Worm (Caenorhabditis elegans) whole organism, young adult: Measurements from ENCODE around the gene fbxa-69.

Experiments used
- B0019.2 ChIP-seq: fragments of 200-800 bp; sonication (Bioruptor generic); conservative IDR thresholded peaks from 2 replicates; pipeline ENCODE4 v1.3.6; 2022; ENCODE audit warnings: missing genetic modification reagents, missing genetic modification characterization, missing compliant biosample characterization
- B0035.1 ChIP-seq: sonication (generic microtip); optimal IDR thresholded peaks from 2 replicates; lab custom pipeline; 2016; ENCODE audit warnings: missing genetic modification characterization, mild to moderate bottlenecking, missing compliant biosample characterization, missing genotype, missing genetic modification reagents
- B0261.1 ChIP-seq: sonication (generic microtip); optimal IDR thresholded peaks from 2 replicates; lab custom pipeline; 2016; ENCODE audit warnings: mild to moderate bottlenecking, missing genetic modification characterization, moderate library complexity, missing compliant biosample characterization
- C06A6.2 ChIP-seq: fragments of 200-800 bp; sonication (Bioruptor generic); conservative IDR thresholded peaks from 2 replicates; pipeline ENCODE4 v1.3.6; 2022; ENCODE audit warnings: missing genetic modification characterization, missing compliant biosample characterization
- F10E7.11 ChIP-seq: sonication (generic microtip); optimal IDR thresholded peaks from 2 replicates; lab custom pipeline; 2017; ENCODE audit warnings: mild to moderate bottlenecking, missing genetic modification characterization, moderate library complexity, missing compliant biosample characterization
- F23B12.7 ChIP-seq: sonication (generic microtip); optimal IDR thresholded peaks from 2 replicates; lab custom pipeline; 2017; ENCODE audit warnings: missing genetic modification characterization, mild to moderate bottlenecking, missing compliant biosample characterization, antibody characterized with exemption, moderate library complexity; ENCODE audit not compliant: insufficient read depth
- F39B2.1 ChIP-seq: fragments of 200-800 bp; sonication (Bioruptor generic); IDR thresholded peaks from 2 replicates; pipeline ENCODE4 v1.3.6; 2022; ENCODE audit warnings: missing genetic modification reagents, missing genetic modification characterization, missing compliant biosample characterization
- F49E8.2 ChIP-seq: sonication (generic microtip); optimal IDR thresholded peaks from 3 replicates; lab custom pipeline; 2017; ENCODE audit warnings: missing genetic modification characterization, mild to moderate bottlenecking, missing compliant biosample characterization, antibody characterized with exemption, moderate library complexity; ENCODE audit not compliant: insufficient read depth
- F57A8.1 ChIP-seq: fragments of 200-800 bp; sonication (Bioruptor generic); optimal IDR thresholded peaks from 2 replicates; lab custom pipeline; 2018; ENCODE audit warnings: mild to moderate bottlenecking, missing genetic modification characterization, moderate library complexity, missing compliant biosample characterization
- K11D2.4 ChIP-seq: fragments of 200-800 bp; sonication (Bioruptor generic); IDR thresholded peaks from 2 replicates; pipeline ENCODE4 v1.3.6; 2022; ENCODE audit warnings: missing genetic modification reagents, missing genetic modification characterization, missing compliant biosample characterization
- K12H6.12 ChIP-seq: fragments of 200-800 bp; sonication (Bioruptor generic); optimal IDR thresholded peaks from 2 replicates; lab custom pipeline; 2018; ENCODE audit warnings: mild to moderate bottlenecking, missing genetic modification characterization, missing compliant biosample characterization
- aptf-2 ChIP-seq: fragments of 200-800 bp; sonication (Bioruptor generic); conservative IDR thresholded peaks from 2 replicates; pipeline ENCODE4 v1.3.6; 2022; ENCODE audit warnings: missing genetic modification reagents, missing genetic modification characterization, missing compliant biosample characterization
- atf-7 ChIP-seq: sonication (generic microtip); optimal IDR thresholded peaks from 2 replicates; lab custom pipeline; 2017; ENCODE audit warnings: mild to moderate bottlenecking, missing genetic modification characterization, missing compliant biosample characterization
- ceh-40 ChIP-seq: fragments of 200-800 bp; sonication (Bioruptor generic); IDR thresholded peaks from 2 replicates; pipeline ENCODE4 v1.3.6; 2022; ENCODE audit warnings: missing genetic modification characterization, missing compliant biosample characterization
- dox-1 ChIP-seq: fragments of 200-800 bp; sonication (Bioruptor generic); IDR thresholded peaks from 2 replicates; pipeline ENCODE4 v1.3.6; 2022; ENCODE audit warnings: missing genetic modification reagents, missing genetic modification characterization, missing compliant biosample characterization
- efl-1 ChIP-seq: fragments of 150-350 bp; optimal IDR thresholded peaks from 2 replicates; lab custom pipeline; 2014; ENCODE audit warnings: missing biosample characterization, missing genetic modification reagents, missing genetic modification characterization
- egl-44 ChIP-seq: fragments of 200-800 bp; sonication (Bioruptor generic); IDR thresholded peaks from 2 replicates; pipeline ENCODE4 v1.3.6; 2022; ENCODE audit warnings: missing genetic modification reagents, missing genetic modification characterization, missing compliant biosample characterization
- ets-4 ChIP-seq: fragments of 200-800 bp; sonication (Bioruptor generic); optimal IDR thresholded peaks from 2 replicates; lab custom pipeline; 2018; ENCODE audit warnings: mild to moderate bottlenecking, missing genetic modification characterization, missing compliant biosample characterization
- fkh-3 ChIP-seq: sonication (generic microtip); optimal IDR thresholded peaks from 2 replicates; lab custom pipeline; 2016; ENCODE audit warnings: mild to moderate bottlenecking, missing genetic modification characterization, missing compliant biosample characterization
- gei-17 ChIP-seq: fragments of 200-800 bp; sonication (Bioruptor generic); optimal IDR thresholded peaks from 2 replicates; lab custom pipeline; 2018; ENCODE audit warnings: mild to moderate bottlenecking, missing genetic modification characterization, missing compliant biosample characterization
- hlh-12 ChIP-seq: sonication (generic microtip); optimal IDR thresholded peaks from 2 replicates; lab custom pipeline; 2016; ENCODE audit warnings: missing genetic modification characterization, missing compliant biosample characterization
- hlh-26 ChIP-seq: fragments of 200-800 bp; sonication (Bioruptor generic); conservative IDR thresholded peaks from 2 replicates; pipeline ENCODE4 v1.3.6; 2022; ENCODE audit warnings: missing genetic modification reagents, missing genetic modification characterization, missing compliant biosample characterization
- madf-10 ChIP-seq: sonication (generic microtip); optimal IDR thresholded peaks from 2 replicates; lab custom pipeline; 2016; ENCODE audit warnings: mild to moderate bottlenecking, missing genetic modification characterization, missing compliant biosample characterization
- mes-4 ChIP-seq: sonication (generic microtip); optimal IDR thresholded peaks from 2 replicates; lab custom pipeline; 2016; ENCODE audit warnings: missing genotype, missing genetic modification characterization, missing compliant biosample characterization
- mxl-1 ChIP-seq: sonication (generic microtip); optimal IDR thresholded peaks from 2 replicates; lab custom pipeline; 2016; ENCODE audit warnings: missing genetic modification characterization, missing compliant biosample characterization
- nfya-1 ChIP-seq: sonication (generic microtip); optimal IDR thresholded peaks from 2 replicates; lab custom pipeline; 2017; ENCODE audit warnings: antibody characterized with exemption, missing compliant biosample characterization, missing genetic modification characterization, borderline replicate concordance; ENCODE audit not compliant: insufficient read depth
- nfyb-1 ChIP-seq: fragments of 200-800 bp; sonication (Bioruptor generic); IDR thresholded peaks from 2 replicates; pipeline ENCODE4 v1.3.6; 2022; ENCODE audit warnings: missing genetic modification reagents, missing genetic modification characterization, missing compliant biosample characterization
- nhr-179 ChIP-seq: sonication (generic microtip); optimal IDR thresholded peaks from 2 replicates; lab custom pipeline; 2016; ENCODE audit warnings: mild to moderate bottlenecking, missing genetic modification characterization, missing compliant biosample characterization
- rec-8 ChIP-seq, 2 experiments: sonication (generic microtip); optimal IDR thresholded peaks; 2 replicates each; lab custom pipeline; 2016; ENCODE audit warnings: mild to moderate bottlenecking in 2 of 2, missing genetic modification characterization in 2 of 2, missing genetic modification reagents in 2 of 2, missing genotype in 2 of 2, missing biosample characterization in 1 of 2, missing compliant biosample characterization in 1 of 2, moderate library complexity in 1 of 2
- sdz-38 ChIP-seq: sonication (generic microtip); optimal IDR thresholded peaks from 2 replicates; lab custom pipeline; 2016; ENCODE audit warnings: missing genotype, missing genetic modification characterization, missing compliant biosample characterization
- unc-130 ChIP-seq: sonication (generic microtip); optimal IDR thresholded peaks from 2 replicates; lab custom pipeline; 2016; ENCODE audit warnings: missing genetic modification reagents, missing genetic modification characterization, missing compliant biosample characterization
- ztf-22 ChIP-seq: fragments of 200-800 bp; sonication (Bioruptor generic); optimal IDR thresholded peaks from 2 replicates; lab custom pipeline; 2018; ENCODE audit warnings: mild to moderate bottlenecking, missing genetic modification characterization, moderate library complexity, missing compliant biosample characterization
- ztf-25 ChIP-seq: fragments of 200-800 bp; sonication (Bioruptor generic); IDR thresholded peaks from 2 replicates; pipeline ENCODE4 v1.3.6; 2022; ENCODE audit warnings: missing genetic modification reagents, missing genetic modification characterization, missing compliant biosample characterization
- ztf-26 ChIP-seq: sonication (generic microtip); optimal IDR thresholded peaks from 2 replicates; lab custom pipeline; 2017; ENCODE audit warnings: missing genetic modification characterization, missing compliant biosample characterization
- ztf-6 ChIP-seq: fragments of 200-800 bp; sonication (Bioruptor generic); IDR thresholded peaks from 2 replicates; pipeline ENCODE4 v1.3.6; 2022; ENCODE audit warnings: missing genetic modification reagents, missing genetic modification characterization, missing compliant biosample characterization

Gene fbxa-69

DNA sequence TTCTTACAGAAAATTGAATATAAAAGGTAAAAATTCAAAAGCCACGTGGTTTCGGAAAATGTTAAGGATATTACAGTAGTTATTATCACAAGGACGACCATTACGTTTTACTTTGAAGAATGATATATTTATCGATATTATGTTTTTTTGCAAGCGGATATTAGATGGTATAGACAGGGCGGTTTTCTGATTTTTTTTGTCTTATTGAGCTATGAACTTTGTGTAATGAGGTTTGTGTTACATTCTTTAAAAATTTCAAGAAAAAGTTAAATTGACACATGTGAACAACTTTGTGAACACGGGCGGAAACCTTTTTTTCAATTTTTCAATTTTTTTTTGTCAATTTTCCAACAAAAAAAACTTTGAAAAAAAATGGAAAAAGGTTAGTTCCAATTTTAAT, 9.1 kb upstream of the fbxa-69 start, which contains the start of gene srbc-50:
TSS of gene srbc-50 (minus strand) at position 101 of the 400 bp plus-strand sequence.
- no peak for TF ChIP-seq unc-130 (GFP tag; lab: Kevin White, UChicago)
- no peak for TF ChIP-seq gei-17 (GFP tag; lab: Kevin White, UChicago)
- TF ChIP-seq efl-1: no peak
- no peak for TF ChIP-seq C06A6.2 (GFP tag; lab: Robert Waterston, UW)
- no peak for TF ChIP-seq F10E7.11
- no peak for TF ChIP-seq aptf-2 (GFP tag; lab: Robert Waterston, UW)
- TF ChIP-seq rec-8 (tag; optimal IDR thresholded peaks at IDR 0.05; lab: Kevin White, UChicago): no peak
- no peak for TF ChIP-seq hlh-26 (GFP tag; lab: Robert Waterston, UW)
- TF ChIP-seq nfya-1 (tag; lab: Kevin White, UChicago): no peak
- TF ChIP-seq madf-10 (tag; lab: Kevin White, UChicago): no peak
- no peak for TF ChIP-seq F39B2.1 (GFP tag; lab: Robert Waterston, UW)
- no peak for TF ChIP-seq ztf-6
- TF ChIP-seq ztf-25: no peak
- TF ChIP-seq F49E8.2 (tag; lab: Kevin White, UChicago): no peak
- no peak for TF ChIP-seq ztf-26
- TF ChIP-seq, all 124 proteins: peak for 0

DNA sequence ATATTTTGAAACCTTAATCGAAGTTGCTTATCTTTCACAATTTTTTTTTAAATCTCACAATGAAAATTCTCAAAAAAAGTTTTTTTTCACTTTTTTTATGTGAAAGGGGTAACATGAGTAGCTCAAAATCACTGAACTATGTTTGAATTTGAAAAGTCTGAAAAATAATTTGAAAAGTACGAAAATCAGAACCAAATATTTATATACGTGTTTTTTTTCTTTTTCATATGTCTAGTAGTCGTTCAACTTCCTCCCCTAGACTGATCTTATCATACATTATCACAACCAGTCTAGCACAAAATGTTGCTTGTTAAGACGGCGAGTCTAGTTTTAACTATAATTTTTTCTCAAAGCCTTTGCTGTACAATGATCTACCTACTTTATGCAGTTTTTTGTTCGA, 5.6 kb upstream of the fbxa-69 start, which contains the start of gene srbc-49:
TSS of gene srbc-49 (plus strand) at position 301 of the 400 bp plus-strand sequence.
- TF ChIP-seq ztf-22 (GFP tag; lab: Kevin White, UChicago) (no peak), K12H6.12 (tag; lab: Kevin White, UChicago) (no peak), nfyb-1 (GFP tag; lab: Robert Waterston, UW) (no peak), egl-44 (GFP tag; lab: Robert Waterston, UW) (no peak), ceh-40 (GFP tag; lab: Robert Waterston, UW) (no peak), sdz-38 (tag; lab: Kevin White, UChicago) (no peak), F23B12.7 (no peak), B0261.1 (tag; lab: Kevin White, UChicago) (no peak), F49E8.2 (tag; lab: Kevin White, UChicago) (no peak), unc-130 (GFP tag; lab: Kevin White, UChicago) (no peak), B0019.2 (GFP tag; lab: Robert Waterston, UW) (no peak), hlh-26 (GFP tag; lab: Robert Waterston, UW) (no peak), atf-7 (tag; lab: Kevin White, UChicago) (no peak)

DNA sequence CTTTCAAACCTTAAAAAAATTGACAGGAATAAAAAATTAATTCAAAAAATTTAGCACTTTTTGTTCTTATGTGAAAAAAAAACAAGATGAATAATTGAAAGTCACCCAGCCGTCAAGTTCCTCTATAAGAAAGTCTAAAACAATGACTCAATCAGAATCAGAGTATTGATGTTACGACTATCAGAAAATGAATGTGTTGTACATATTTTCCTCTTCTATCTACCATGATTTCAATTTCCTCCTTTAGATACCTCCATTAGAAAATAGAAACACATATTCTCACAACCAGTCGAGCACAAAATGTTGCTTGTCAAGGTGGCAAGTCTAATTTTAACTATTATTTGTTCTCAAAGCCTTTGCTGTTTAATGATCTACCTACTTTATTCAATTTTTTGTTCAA, 4.2 kb upstream of the fbxa-69 start, which contains the start of gene srbc-48:
TSS of gene srbc-48 (plus strand) at position 301 of the 400 bp plus-strand sequence.
- no peak for TF ChIP-seq fkh-3 (tag; lab: Kevin White, UChicago)
- TF ChIP-seq mxl-1: no peak
- TF ChIP-seq B0035.1 (tag; lab: Kevin White, UChicago): no peak
- TF ChIP-seq ets-4 (GFP tag; lab: Kevin White, UChicago): no peak
- TF ChIP-seq dox-1 (GFP tag; lab: Robert Waterston, UW): no peak
- TF ChIP-seq K11D2.4: no peak
- no peak for TF ChIP-seq B0261.1 (tag; lab: Kevin White, UChicago)
- no peak for TF ChIP-seq F57A8.1 (GFP tag; lab: Kevin White, UChicago)
- no peak for TF ChIP-seq mes-4
- no peak for TF ChIP-seq ceh-40 (GFP tag; lab: Robert Waterston, UW)
- no peak for TF ChIP-seq hlh-12 (tag; lab: Kevin White, UChicago)
- no peak for TF ChIP-seq nhr-179 (tag; lab: Kevin White, UChicago)
- TF ChIP-seq, all 124 proteins: peak for 0
